Fruit fly (Drosophila melanogaster): Measurements from ENCODE around the gene CG14933.

Gene CG14933

dm6 chr2L:11870867-11871452 lies 28.3 kb downstream of the CG14933 start (continued):
- TF ChIP-seq acj6 (GFP tag; optimal IDR thresholded peaks at IDR 0.05) (peak; percentile 41), CG11294 (GFP tag; IDR thresholded peaks at IDR 0.05) (no peak), Met (GFP tag; optimal IDR thresholded peaks at IDR 0.05) (peak; percentile 64), cyc (GFP tag; optimal IDR thresholded peaks at IDR 0.05) (peak; percentile 57), spab (GFP tag; optimal IDR thresholded peaks at IDR 0.05) (peak; percentile 41), CG6792 (GFP tag; optimal IDR thresholded peaks at IDR 0.05) (peak; percentile 61), fkh (GFP tag; optimal IDR thresholded peaks at IDR 0.05) (no peak), topi (GFP tag; optimal IDR thresholded peaks at IDR 0.05) (peak; percentile 74), OdsH (GFP tag; optimal IDR thresholded peaks at IDR 0.05) (peak; percentile 49), CG3919 (GFP tag; optimal IDR thresholded peaks at IDR 0.05) (peak; percentile 59), CG11762 (GFP tag; optimal IDR thresholded peaks at IDR 0.05; ENCODE audit: insufficient read depth) (peak; percentile 16), CG15336 (GFP tag; IDR thresholded peaks at IDR 0.05) (no peak), achi (GFP tag; optimal IDR thresholded peaks at IDR 0.05) (peak; percentile 52), CG10669 (GFP tag; optimal IDR thresholded peaks at IDR 0.05) (peak; percentile 39), dsx (GFP tag; optimal IDR thresholded peaks at IDR 0.05; ENCODE audit: poor library complexity, severe bottlenecking) (peak; percentile 28), vri (GFP tag; optimal IDR thresholded peaks at IDR 0.05) (no peak), Eip78C (GFP tag) (peak; percentile 93), ss (GFP tag; optimal IDR thresholded peaks at IDR 0.05) (peak in 1 of 2 experiments; percentile 56), CG1621 (tag; optimal IDR thresholded peaks at IDR 0.05) (no peak), Eip93F (GFP tag; optimal IDR thresholded peaks at IDR 0.05) (no peak), Gug (GFP tag; IDR thresholded peaks at IDR 0.05) (no peak), CG7368 (GFP tag; optimal IDR thresholded peaks at IDR 0.05) (no peak), CG32006 (GFP tag; optimal IDR thresholded peaks at IDR 0.05) (peak; percentile 11)

- TF ChIP-seq pdm3 (GFP tag; optimal IDR thresholded peaks at IDR 0.05) (no peak), CG6792 (GFP tag; optimal IDR thresholded peaks at IDR 0.05) (no peak), CG11902 (GFP tag; optimal IDR thresholded peaks at IDR 0.05) (no peak), CG34406 (GFP tag; optimal IDR thresholded peaks at IDR 0.05) (no peak), Ets96B (tag; optimal IDR thresholded peaks at IDR 0.05) (no peak), CG32006 (GFP tag; optimal IDR thresholded peaks at IDR 0.05) (no peak), CG31627 (GFP tag; optimal IDR thresholded peaks at IDR 0.05) (no peak), svp (GFP tag) (no peak), CG15336 (GFP tag; IDR thresholded peaks at IDR 0.05) (peak; percentile 14; the same call in 1 of the 2 replicates), CG4318 (GFP tag; optimal IDR thresholded peaks at IDR 0.05) (no peak), eg (GFP tag; IDR thresholded peaks at IDR 0.05) (0 out of 3 replicates have a peak, but pooled peaks have one; percentile 37), Eip75B (GFP tag; optimal IDR thresholded peaks at IDR 0.05) (no peak), acj6 (GFP tag; optimal IDR thresholded peaks at IDR 0.05) (no peak), spab (GFP tag; optimal IDR thresholded peaks at IDR 0.05) (no peak), OdsH (GFP tag; optimal IDR thresholded peaks at IDR 0.05) (no peak), Eip78C (GFP tag) (peak; percentile 54), CG6276 (GFP tag; optimal IDR thresholded peaks at IDR 0.05) (no peak), achi (GFP tag; optimal IDR thresholded peaks at IDR 0.05) (no peak), net (GFP tag; optimal IDR thresholded peaks at IDR 0.05) (no peak)
Observed at dm6 chr2L:11874232-11874765, 31.7 kb downstream of the CG14933 start.

DNA sequence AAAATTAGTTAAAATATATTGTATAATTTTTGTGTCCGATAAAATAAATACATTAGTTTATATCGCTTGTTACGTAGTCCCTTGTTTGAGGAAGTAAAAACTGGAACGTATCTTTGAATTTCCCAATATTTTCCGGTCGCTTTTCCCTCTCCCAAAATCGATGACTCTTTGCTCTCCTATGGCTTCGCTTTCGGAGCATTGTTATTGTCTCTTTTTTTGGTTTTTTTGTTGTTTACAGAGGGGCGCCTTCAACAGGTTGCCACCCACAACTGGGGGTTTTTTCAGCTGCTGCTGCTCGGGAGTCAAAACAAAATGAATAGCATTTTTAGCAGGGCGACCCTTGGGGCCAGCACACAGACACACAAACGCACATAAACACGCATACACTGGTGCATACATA lies 32.3 kb downstream of the CG14933 start:
- TF ChIP-seq CG6276 (GFP tag; optimal IDR thresholded peaks at IDR 0.05) (peak; percentile 8), esn (GFP tag; optimal IDR thresholded peaks at IDR 0.05) (no peak), CG4318 (GFP tag; optimal IDR thresholded peaks at IDR 0.05) (no peak), eg (GFP tag; IDR thresholded peaks at IDR 0.05) (peak; percentile 43; the same call in 1 of the 3 replicates), CG34406 (GFP tag; optimal IDR thresholded peaks at IDR 0.05) (no peak), CG3032 (tag; optimal IDR thresholded peaks at IDR 0.05) (no peak), Hr39 (GFP tag; optimal IDR thresholded peaks at IDR 0.05) (no peak), Met (GFP tag; optimal IDR thresholded peaks at IDR 0.05) (no peak), CG10669 (GFP tag; optimal IDR thresholded peaks at IDR 0.05) (no peak), achi (GFP tag; optimal IDR thresholded peaks at IDR 0.05) (no peak), CG11902 (GFP tag; optimal IDR thresholded peaks at IDR 0.05) (no peak), CG31627 (GFP tag; optimal IDR thresholded peaks at IDR 0.05) (no peak)
